Worm (Caenorhabditis elegans): ENCODE measurements around the gene F26C11.4.

ce11 chrII:9948662-9949061 is 32.6 kb upstream of the F26C11.4 start:
- no peak for TF ChIP-seq madf-2 (tag; optimal IDR thresholded peaks at IDR 0.05)
- no peak for TF ChIP-seq ceh-9 (tag; optimal IDR thresholded peaks at IDR 0.05)
- TF ChIP-seq pag-3 (tag; optimal IDR thresholded peaks at IDR 0.05; ENCODE audit: borderline replicate concordance), result no peak
- no peak for TF ChIP-seq elt-2 (tag; optimal IDR thresholded peaks at IDR 0.05)
- TF ChIP-seq dmd-4 (tag; optimal IDR thresholded peaks at IDR 0.05; ENCODE audit: borderline replicate concordance), result no peak
- TF ChIP-seq zip-5 (tag; optimal IDR thresholded peaks at IDR 0.05), result no peak
- no peak for TF ChIP-seq hlh-13 (GFP tag; optimal IDR thresholded peaks at IDR 0.05)
- TF ChIP-seq nfya-1 (tag; optimal IDR thresholded peaks at IDR 0.05), result no peak
- no peak for TF ChIP-seq ceh-22 (tag; optimal IDR thresholded peaks at IDR 0.05)
- no peak for TF ChIP-seq hlh-6 (tag; optimal IDR thresholded peaks at IDR 0.05)
- TF ChIP-seq unc-86 (tag; optimal IDR thresholded peaks at IDR 0.05), result no peak

Measured in whole organism, late embryonic.